Fruit fly (Drosophila melanogaster) whole organism, embryonic: ENCODE measurements around the gene Alg9.

ENCODE experiments used
- Bteb2 ChIP-seq: fragments of 200-800 bp; sonication (Bioruptor generic); optimal IDR thresholded peaks from 2 replicates; lab custom pipeline; 2016; ENCODE audit warnings: missing biosample characterization, missing genetic modification characterization
- CG11456 ChIP-seq: fragments of 200-800 bp; sonication (Bioruptor generic); IDR thresholded peaks from 3 replicates; pipeline ENCODE4 v1.3.6; 2022; ENCODE audit warnings: missing biosample characterization, missing genetic modification characterization
- CG12391 ChIP-seq: fragments of 200-800 bp; sonication (Bioruptor generic); optimal IDR thresholded peaks from 3 replicates; lab custom pipeline; 2018; ENCODE audit warnings: missing biosample characterization, mild to moderate bottlenecking, missing genetic modification characterization, moderate library complexity
- CG12744 ChIP-seq: fragments of 200-800 bp; sonication (Bioruptor generic); optimal IDR thresholded peaks from 2 replicates; lab custom pipeline; 2016; ENCODE audit warnings: missing biosample characterization, missing genetic modification characterization
- CG15479 ChIP-seq: fragments of 200-800 bp; sonication (Bioruptor generic); optimal IDR thresholded peaks from 3 replicates; lab custom pipeline; 2019; ENCODE audit warnings: missing biosample characterization, mild to moderate bottlenecking, missing genetic modification characterization, moderate library complexity
- CG16779 ChIP-seq: fragments of 200-800 bp; sonication (Bioruptor generic); IDR thresholded peaks from 2 replicates; pipeline ENCODE4 v1.3.6; 2022; ENCODE audit warnings: missing biosample characterization, missing genetic modification characterization
- CG17802 ChIP-seq: fragments of 200-800 bp; sonication (Bioruptor generic); optimal IDR thresholded peaks from 2 replicates; lab custom pipeline; 2018; ENCODE audit warnings: missing biosample characterization, mild to moderate bottlenecking, missing genetic modification characterization, moderate library complexity
- CG18599 ChIP-seq: fragments of 200-800 bp; sonication (Bioruptor generic); optimal IDR thresholded peaks from 3 replicates; lab custom pipeline; 2017; ENCODE audit warnings: missing biosample characterization, missing genetic modification characterization, mild to moderate bottlenecking, moderate library complexity, missing genetic modification reagents
- CG2120 ChIP-seq: fragments of 200-800 bp; sonication (Bioruptor generic); optimal IDR thresholded peaks from 3 replicates; lab custom pipeline; 2016; ENCODE audit warnings: missing biosample characterization, missing genetic modification characterization
- CG2678 ChIP-seq: fragments of 200-800 bp; sonication (Bioruptor generic); optimal IDR thresholded peaks from 3 replicates; lab custom pipeline; 2019; ENCODE audit warnings: missing biosample characterization, mild to moderate bottlenecking, missing genetic modification characterization, moderate library complexity
- CG30431 ChIP-seq: fragments of 200-800 bp; sonication (Bioruptor generic); optimal IDR thresholded peaks from 2 replicates; lab custom pipeline; 2017; ENCODE audit warnings: missing biosample characterization, missing genetic modification characterization
- CG31388 ChIP-seq: fragments of 200-800 bp; sonication (Bioruptor generic); optimal IDR thresholded peaks from 2 replicates; lab custom pipeline; 2016; ENCODE audit warnings: missing biosample characterization, missing genetic modification characterization
- CG34376 ChIP-seq: fragments of 200-800 bp; sonication (Bioruptor generic); optimal IDR thresholded peaks from 2 replicates; lab custom pipeline; 2018; ENCODE audit warnings: missing biosample characterization, mild to moderate bottlenecking, missing genetic modification characterization
- CG42726 ChIP-seq: fragments of 200-800 bp; sonication (Bioruptor generic); IDR thresholded peaks from 2 replicates; pipeline ENCODE4 v1.3.6; 2022; ENCODE audit warnings: missing biosample characterization, missing genetic modification characterization; ENCODE audit not compliant: partially characterized antibody
- CG43689 ChIP-seq: fragments of 200-800 bp; sonication (Bioruptor generic); IDR thresholded peaks from 2 replicates; pipeline ENCODE4 v1.3.6; 2022; ENCODE audit warnings: missing biosample characterization, missing genetic modification characterization
- CG7786 ChIP-seq: fragments of 200-800 bp; sonication (Bioruptor generic); optimal IDR thresholded peaks from 2 replicates; lab custom pipeline; 2016; ENCODE audit warnings: missing biosample characterization, missing genetic modification characterization
- CG7987 ChIP-seq: fragments of 200-800 bp; sonication (Bioruptor generic); optimal IDR thresholded peaks from 2 replicates; lab custom pipeline; 2018; ENCODE audit warnings: missing biosample characterization, mild to moderate bottlenecking, missing genetic modification characterization, moderate library complexity
- CG9727 ChIP-seq: fragments of 200-800 bp; sonication (Bioruptor generic); optimal IDR thresholded peaks from 3 replicates; lab custom pipeline; 2017; ENCODE audit warnings: missing biosample characterization, mild to moderate bottlenecking, missing genetic modification characterization
- D ChIP-seq, 2 experiments: fragments of 200-800 bp in 1 of 2; fragments of >200 bp in 1 of 2; sonication (Bioruptor generic) in 1 of 2; optimal IDR thresholded peaks; 2 replicates in 1 of 2; 3 replicates in 1 of 2; lab custom pipeline; 2017; ENCODE audit warnings: mild to moderate bottlenecking in 1 of 2, missing biosample characterization in 1 of 2, missing genetic modification characterization in 1 of 2, missing genetic modification reagents in 1 of 2
- Dp ChIP-seq: fragments of 200-800 bp; sonication (Bioruptor generic); optimal IDR thresholded peaks from 2 replicates; lab custom pipeline; 2018; ENCODE audit warnings: missing biosample characterization, mild to moderate bottlenecking, missing genetic modification characterization, moderate library complexity
- Drgx ChIP-seq: fragments of 200-800 bp; sonication (Bioruptor generic); IDR thresholded peaks from 2 replicates; pipeline ENCODE4 v1.3.6; 2022; ENCODE audit warnings: missing biosample characterization, missing genetic modification characterization
- E2f2 ChIP-seq: fragments of 200-800 bp; sonication (Bioruptor generic); IDR thresholded peaks from 2 replicates; pipeline ENCODE4 v1.3.6; 2022; ENCODE audit warnings: missing biosample characterization, missing genetic modification characterization
- Mad ChIP-seq: fragments of 200-800 bp; sonication (Bioruptor generic); optimal IDR thresholded peaks from 2 replicates; lab custom pipeline; 2016; ENCODE audit warnings: missing biosample characterization, missing genetic modification characterization
- NK7.1 ChIP-seq: fragments of 200-800 bp; sonication (Bioruptor generic); optimal IDR thresholded peaks from 3 replicates; lab custom pipeline; 2016; ENCODE audit warnings: missing biosample characterization, missing genetic modification characterization
- Neu2 ChIP-seq: fragments of 200-800 bp; sonication (Bioruptor generic); optimal IDR thresholded peaks from 3 replicates; lab custom pipeline; 2016; ENCODE audit warnings: missing biosample characterization, missing genetic modification characterization, borderline replicate concordance
- PHDP ChIP-seq: fragments of 200-800 bp; sonication (Bioruptor generic); optimal IDR thresholded peaks from 3 replicates; lab custom pipeline; 2018; ENCODE audit warnings: missing biosample characterization, mild to moderate bottlenecking, missing genetic modification characterization, moderate library complexity
- Spps ChIP-seq: fragments of 200-800 bp; sonication (Bioruptor generic); optimal IDR thresholded peaks from 2 replicates; lab custom pipeline; 2018; ENCODE audit warnings: missing biosample characterization, mild to moderate bottlenecking, missing genetic modification characterization
- Sry-β ChIP-seq: fragments of 200-800 bp; sonication (Bioruptor generic); optimal IDR thresholded peaks from 2 replicates; lab custom pipeline; 2018; ENCODE audit warnings: missing biosample characterization, mild to moderate bottlenecking, missing genetic modification characterization, moderate library complexity
- YL-1 ChIP-seq: fragments of 200-800 bp; sonication (Bioruptor generic); optimal IDR thresholded peaks from 3 replicates; lab custom pipeline; 2017; ENCODE audit warnings: missing biosample characterization, mild to moderate bottlenecking, missing genetic modification characterization
- al ChIP-seq: fragments of 200-800 bp; sonication (Bioruptor generic); IDR thresholded peaks from 2 replicates; pipeline ENCODE4 v1.3.6; 2022; ENCODE audit warnings: missing biosample characterization, missing genetic modification characterization
- ato ChIP-seq: fragments of 200-800 bp; sonication (Bioruptor generic); IDR thresholded peaks from 2 replicates; pipeline ENCODE4 v1.3.6; 2022; ENCODE audit warnings: missing biosample characterization, missing genetic modification characterization; ENCODE audit not compliant: partially characterized antibody
- btn ChIP-seq: fragments of 200-800 bp; sonication (Bioruptor generic); optimal IDR thresholded peaks from 2 replicates; lab custom pipeline; 2016; ENCODE audit warnings: missing biosample characterization, missing genetic modification characterization
- cas ChIP-seq: fragments of 200-800 bp; sonication (Bioruptor generic); IDR thresholded peaks from 2 replicates; pipeline ENCODE4 v1.3.6; 2022; ENCODE audit warnings: missing biosample characterization, missing genetic modification characterization
- ci ChIP-seq: fragments of 200-800 bp; sonication (Bioruptor generic); IDR thresholded peaks from 3 replicates; pipeline ENCODE4 v1.3.6; 2022; ENCODE audit warnings: missing biosample characterization, missing genetic modification characterization
- corto ChIP-seq: fragments of 200-800 bp; sonication (Bioruptor generic); optimal IDR thresholded peaks from 2 replicates; lab custom pipeline; 2016; ENCODE audit warnings: missing biosample characterization, mild to moderate bottlenecking, missing genetic modification characterization, moderate library complexity
- eyg ChIP-seq: fragments of 200-800 bp; sonication (Bioruptor generic); optimal IDR thresholded peaks from 3 replicates; lab custom pipeline; 2016; ENCODE audit warnings: missing biosample characterization, missing genetic modification characterization
- lov ChIP-seq, 2 experiments: fragments of 200-800 bp in 1 of 2; fragments of >200 bp in 1 of 2; sonication (Bioruptor generic) in 1 of 2; IDR thresholded peaks in 1 of 2; optimal IDR thresholded peaks in 1 of 2; 2 replicates in 1 of 2; 3 replicates in 1 of 2; pipeline versions ENCODE4 v1.3.6 to Lab custom; 2017 to 2022; ENCODE audit warnings: missing biosample characterization in 1 of 2, missing genetic modification characterization in 1 of 2
- mam ChIP-seq: fragments of 200-800 bp; sonication (Bioruptor generic); optimal IDR thresholded peaks from 3 replicates; lab custom pipeline; 2016; ENCODE audit warnings: missing biosample characterization, missing genetic modification characterization
- onecut ChIP-seq: fragments of 200-800 bp; sonication (Bioruptor generic); IDR thresholded peaks from 2 replicates; pipeline ENCODE4 v1.3.6; 2022; ENCODE audit warnings: missing biosample characterization, missing genetic modification characterization
- pan ChIP-seq, 4 experiments: fragments of >200 bp in 3 of 4; fragments of 200-800 bp in 1 of 4; sonication (Bioruptor generic) in 1 of 4; optimal IDR thresholded peaks in 3 of 4; IDR thresholded peaks in 1 of 4; 2 replicates each; pipeline versions ENCODE4 v1.3.6 to Lab custom; 2017 to 2022; ENCODE audit warnings: missing biosample characterization in 2 of 4, missing genetic modification characterization in 2 of 4, mixed read lengths in 1 of 4
- peb ChIP-seq: fragments of 200-800 bp; sonication (Bioruptor generic); IDR thresholded peaks from 2 replicates; pipeline ENCODE4 v1.3.6; 2022; ENCODE audit warnings: missing biosample characterization, missing genetic modification characterization
- pfk ChIP-seq: fragments of 200-800 bp; sonication (Bioruptor generic); optimal IDR thresholded peaks from 2 replicates; lab custom pipeline; 2018; ENCODE audit warnings: missing biosample characterization, mild to moderate bottlenecking, missing genetic modification characterization, moderate library complexity
- pum ChIP-seq: fragments of 200-800 bp; sonication (Bioruptor generic); optimal IDR thresholded peaks from 2 replicates; lab custom pipeline; 2016; ENCODE audit warnings: missing biosample characterization, missing genetic modification characterization
- ro ChIP-seq: fragments of 200-800 bp; sonication (Bioruptor generic); IDR thresholded peaks from 2 replicates; pipeline ENCODE4 v1.3.6; 2022; ENCODE audit warnings: missing biosample characterization, missing genetic modification characterization
- stwl ChIP-seq: fragments of 200-800 bp; sonication (Bioruptor generic); optimal IDR thresholded peaks from 3 replicates; lab custom pipeline; 2018; ENCODE audit warnings: missing biosample characterization, mild to moderate bottlenecking, missing genetic modification characterization, moderate library complexity
- sug ChIP-seq: fragments of 200-800 bp; optimal IDR thresholded peaks from 2 replicates; lab custom pipeline; 2019; ENCODE audit warnings: missing biosample characterization, mild to moderate bottlenecking, missing genetic modification characterization, moderate library complexity
- yki ChIP-seq: fragments of >200 bp; optimal IDR thresholded peaks from 3 replicates; lab custom pipeline; 2018
- zf30C ChIP-seq: fragments of 200-800 bp; sonication (Bioruptor generic); optimal IDR thresholded peaks from 3 replicates; lab custom pipeline; 2018; ENCODE audit warnings: missing biosample characterization, mild to moderate bottlenecking, missing genetic modification characterization

Gene Alg9

dm6 chr3R:25232271-25232989, 11.0 kb downstream of the Alg9 start, which contains the start of gene Cad96Cb (continued):
- TF ChIP-seq Bteb2 (peak; percentile 78), CG16779 (GFP tag; lab: Robert Waterston, UW) (no peak), CG17802 (tag; lab: Kevin White, UChicago) (peak; percentile 66), Mad (GFP tag; lab: Kevin White, UChicago) (peak; percentile 72), yki (lab: Kevin White, UChicago) (no peak), CG34376 (GFP tag; lab: Kevin White, UChicago) (peak; percentile 1), CG30431 (peak; percentile 68), CG15479 (GFP tag; lab: Kevin White, UChicago) (no peak), CG2678 (tag; lab: Kevin White, UChicago) (peak; percentile 90), zf30C (no peak), YL-1 (GFP tag; lab: Kevin White, UChicago) (peak; percentile 9), CG7987 (no peak), CG7786 (GFP tag; lab: Kevin White, UChicago) (peak; percentile 56), pan (optimal IDR thresholded peaks at IDR 0.05; lab: Kevin White, UChicago) (no peak), pan (GFP tag; optimal IDR thresholded peaks at IDR 0.05 in 1 of 2, IDR thresholded peaks at IDR 0.05 in 1 of 2) (peak in 1 of 2 experiments; percentile 66), CG43689 (GFP tag; lab: Robert Waterston, UW) (no peak), ato (GFP tag; lab: Robert Waterston, UW) (no peak), CG42726 (GFP tag; lab: Robert Waterston, UW) (no peak), Sry-β (GFP tag; lab: Kevin White, UChicago) (peak; percentile 45), onecut (peak; percentile 75), PHDP (tag; lab: Kevin White, UChicago) (peak; percentile 19), D (optimal IDR thresholded peaks at IDR 0.05; lab: Kevin White, UChicago) (no peak), D (GFP tag; optimal IDR thresholded peaks at IDR 0.05; lab: Kevin White, UChicago) (peak; percentile 92), CG2120 (GFP tag; lab: Kevin White, UChicago) (no peak), al (GFP tag; lab: Robert Waterston, UW) (no peak), ci (GFP tag; lab: Robert Waterston, UW) (peak; percentile 63; the same call in 2 of the 3 replicates), corto (GFP tag; lab: Kevin White, UChicago) (peak; percentile 31), lov (optimal IDR thresholded peaks at IDR 0.05; lab: Kevin White, UChicago) (no peak), lov (GFP tag; IDR thresholded peaks at IDR 0.05; lab: Robert Waterston, UW) (no peak), eyg (peak; percentile 75), Neu2 (GFP tag; lab: Kevin White, UChicago) (no peak), pfk (GFP tag; lab: Kevin White, UChicago) (no peak), Drgx (GFP tag; lab: Robert Waterston, UW) (peak; percentile 78; the same call in 1 of the 2 replicates), Dp (GFP tag; lab: Kevin White, UChicago) (no peak), CG11456 (GFP tag; lab: Robert Waterston, UW) (no peak), ro (GFP tag; lab: Robert Waterston, UW) (no peak), pum (GFP tag; lab: Kevin White, UChicago) (peak; percentile 79), E2f2 (GFP tag; lab: Robert Waterston, UW) (peak; percentile 50), cas (GFP tag; lab: Robert Waterston, UW) (no peak), sug (tag; lab: Kevin White, UChicago) (no peak), stwl (tag; lab: Kevin White, UChicago) (no peak), btn (GFP tag; lab: Kevin White, UChicago) (peak; percentile 81), CG18599 (GFP tag; lab: Kevin White, UChicago) (peak; percentile 78), mam (GFP tag; lab: Kevin White, UChicago) (peak; percentile 53), NK7.1 (GFP tag; lab: Kevin White, UChicago) (peak; percentile 68), CG12391 (tag; lab: Kevin White, UChicago) (peak; percentile 84), peb (peak; percentile 23; the same call in 1 of the 2 replicates), CG31388 (GFP tag; lab: Kevin White, UChicago) (peak; percentile 18), Spps (tag; lab: Kevin White, UChicago) (peak; percentile 78), CG9727 (GFP tag; lab: Kevin White, UChicago) (peak; percentile 92), CG12744 (peak; percentile 69)
